Worm (Caenorhabditis elegans): ENCODE measurements around the gene C09B8.8.

C09B8.8 gene

DNA sequence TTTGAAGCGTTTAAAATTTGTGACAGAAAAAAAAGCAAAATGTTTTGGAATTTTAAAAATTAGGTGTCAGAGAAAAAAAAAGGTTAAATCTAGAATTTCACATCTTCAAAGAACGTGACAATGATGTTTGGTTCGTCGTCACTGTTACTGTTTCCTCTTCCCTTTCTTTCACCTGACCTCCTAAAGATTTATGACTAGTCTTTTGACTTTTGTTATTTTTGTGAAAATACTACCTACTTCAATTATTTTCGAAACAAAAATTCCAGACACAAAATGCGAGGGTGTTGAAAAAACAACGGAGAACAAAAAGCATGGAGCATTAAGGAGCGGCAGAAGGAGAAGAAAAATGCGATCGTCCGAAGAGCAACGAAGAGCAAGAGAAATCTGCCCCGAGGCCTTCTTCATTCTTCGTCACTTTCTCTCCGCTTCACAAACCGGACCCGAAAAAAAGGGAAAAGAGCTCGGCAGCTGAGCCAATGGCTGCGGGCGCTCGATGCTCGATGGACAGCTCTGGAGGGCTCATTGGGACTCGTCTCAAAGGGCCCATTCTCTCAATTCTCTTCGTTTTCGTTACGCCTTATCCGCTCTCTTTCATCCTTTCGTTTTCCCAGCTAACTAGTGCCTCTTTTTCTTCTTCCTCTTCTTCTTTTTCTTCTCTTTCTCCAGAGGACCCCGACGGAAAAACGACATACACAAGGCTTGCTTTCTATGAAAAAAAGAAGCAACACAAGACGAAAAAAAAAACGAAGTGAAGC is 38.9 kb upstream of the C09B8.8 start (continued):
- TF ChIP-seq skn-1 (tag; optimal IDR thresholded peaks at IDR 0.05) (no peak), php-3 (GFP tag; IDR thresholded peaks at IDR 0.05) (no peak), Y75B8A.6 (GFP tag; IDR thresholded peaks at IDR 0.05) (no peak), vab-7 (GFP tag; IDR thresholded peaks at IDR 0.05) (no peak), ztf-7 (tag; optimal IDR thresholded peaks at IDR 0.05) (no peak), tag-97 (GFP tag; IDR thresholded peaks at IDR 0.05) (no peak), ama-1 (optimal IDR thresholded peaks at IDR 0.05) (no peak), Y105C5A.15 (GFP tag; IDR thresholded peaks at IDR 0.05) (no peak), gei-8 (GFP tag; optimal IDR thresholded peaks at IDR 0.05) (no peak), pha-4 (GFP tag; IDR thresholded peaks at IDR 0.05) (peak; percentile 24; the same call in 1 of the 2 replicates), pha-4 (tag; optimal IDR thresholded peaks at IDR 0.05) (no peak), ceh-62 (tag; optimal IDR thresholded peaks at IDR 0.05) (no peak), ztf-11 (tag; optimal IDR thresholded peaks at IDR 0.05) (no peak), lin-1 (GFP tag; IDR thresholded peaks at IDR 0.05) (no peak), madf-5 (GFP tag; IDR thresholded peaks at IDR 0.05) (no peak), mdt-29 (GFP tag; IDR thresholded peaks at IDR 0.05) (no peak), F44E2.7 (GFP tag; IDR thresholded peaks at IDR 0.05) (no peak), aly-2 (tag; optimal IDR thresholded peaks at IDR 0.05) (no peak), spr-1 (tag; optimal IDR thresholded peaks at IDR 0.05) (no peak), hmg-1.1 (GFP tag; IDR thresholded peaks at IDR 0.05) (peak; percentile 39; the same call in 1 of the 2 replicates), nhr-41 (GFP tag; IDR thresholded peaks at IDR 0.05) (no peak), spr-3 (GFP tag; optimal IDR thresholded peaks at IDR 0.05) (no peak), nhr-111 (GFP tag; optimal IDR thresholded peaks at IDR 0.05) (no peak), daf-8 (GFP tag; IDR thresholded peaks at IDR 0.05) (no peak), ceh-32 (tag; optimal IDR thresholded peaks at IDR 0.05; ENCODE audit: poor library complexity) (no peak), snpc-1.2 (GFP tag; IDR thresholded peaks at IDR 0.05) (no peak), R02D3.7 (tag; optimal IDR thresholded peaks at IDR 0.05) (no peak)

DNA sequence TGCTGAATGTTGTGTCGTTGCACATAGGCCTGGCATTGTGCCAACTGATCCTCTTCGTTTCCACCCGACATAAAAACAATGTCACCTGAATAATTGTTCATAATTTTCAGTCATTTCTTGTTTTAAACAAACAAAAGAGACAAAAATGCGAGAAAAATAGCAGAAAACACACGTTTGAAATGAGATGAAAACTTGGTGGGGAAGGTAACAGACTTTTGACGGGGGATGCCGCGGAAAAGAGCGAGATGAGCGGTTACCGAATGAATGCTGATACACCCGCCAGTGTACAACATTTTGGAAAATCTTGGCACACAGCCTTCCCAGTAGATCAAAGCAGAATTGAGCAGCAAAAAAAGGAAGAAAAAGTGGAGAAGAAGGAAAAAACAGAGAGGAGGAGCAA is 37.5 kb upstream of the C09B8.8 start, which contains the start of gene kin-2:
Gene kin-2 (minus strand): TSS at position 101 of the 400 bp plus-strand sequence.
- TF ChIP-seq pha-4 (GFP tag; IDR thresholded peaks at IDR 0.05): no peak
- TF ChIP-seq pha-4 (tag; optimal IDR thresholded peaks at IDR 0.05): no peak
- TF ChIP-seq zfp-2 (tag; optimal IDR thresholded peaks at IDR 0.05): no peak

DNA sequence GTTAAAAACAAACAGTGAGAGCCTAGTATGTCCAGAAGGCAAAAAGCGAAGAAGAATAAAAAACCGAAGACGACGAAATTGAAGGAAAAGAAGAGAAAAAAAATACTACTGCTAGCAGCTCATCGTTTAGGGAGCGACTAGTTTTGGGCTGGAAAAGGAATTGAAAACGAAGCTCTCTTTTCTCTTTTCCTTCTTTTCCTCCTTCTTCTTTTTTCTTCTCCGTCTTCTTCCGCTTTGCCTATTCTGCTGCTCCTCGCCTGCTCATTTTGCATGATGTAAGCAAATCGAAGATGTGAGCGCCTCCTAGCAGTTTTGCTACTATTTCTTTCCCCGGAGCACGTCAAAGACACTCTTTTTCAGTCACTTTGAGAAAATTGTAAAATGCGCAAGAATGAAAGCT is 33.6 kb upstream of the C09B8.8 start:
- TF ChIP-seq aha-1 (tag): peak; percentile 88
- peak; percentile 25; the same call in 1 of the 2 replicates for TF ChIP-seq pha-4 (GFP tag; IDR thresholded peaks at IDR 0.05)
- TF ChIP-seq pha-4 (tag; optimal IDR thresholded peaks at IDR 0.05): no peak
- TF ChIP-seq aly-2 (tag; optimal IDR thresholded peaks at IDR 0.05): no peak
- TF ChIP-seq mxl-2 (GFP tag; conservative IDR thresholded peaks at IDR 0.05): no peak
- no peak for TF ChIP-seq attf-4 (tag; optimal IDR thresholded peaks at IDR 0.05)
- peak; percentile 63; the same call in 1 of the 2 replicates for TF ChIP-seq set-16 (GFP tag; IDR thresholded peaks at IDR 0.05)
- TF ChIP-seq hmg-1.1 (GFP tag; IDR thresholded peaks at IDR 0.05): 0 out of 2 replicates have a peak, but pooled peaks have one; percentile 33
- TF ChIP-seq dpl-1 (GFP tag; optimal IDR thresholded peaks at IDR 0.05): no peak
- TF ChIP-seq lsy-2 (tag; optimal IDR thresholded peaks at IDR 0.05): peak in 1 of 2 experiments; percentile 3

ce11 chrX:5982799-5983198 is 32.5 kb upstream of the C09B8.8 start:
- TF ChIP-seq hlh-11 (tag; optimal IDR thresholded peaks at IDR 0.05) (peak; percentile 50), D1046.2 (GFP tag; IDR thresholded peaks at IDR 0.05) (no peak), aha-1 (tag) (peak; percentile 34), egl-27 (tag; optimal IDR thresholded peaks at IDR 0.05) (no peak), mep-1 (tag; optimal IDR thresholded peaks at IDR 0.05) (peak; percentile 52), mes-2 (tag; optimal IDR thresholded peaks at IDR 0.05; ENCODE audit: poor library complexity, severe bottlenecking) (peak; percentile 25), hlh-30 (tag; optimal IDR thresholded peaks at IDR 0.05; ENCODE audit: insufficient read depth) (peak; percentile 63), unc-62 (GFP tag; optimal IDR thresholded peaks at IDR 0.05 in 1 of 2) (peak in 1 of 2 experiments; percentile 97), unc-62 (tag; optimal IDR thresholded peaks at IDR 0.05) (no peak), set-16 (GFP tag; IDR thresholded peaks at IDR 0.05) (peak; percentile 21; the same call in 1 of the 2 replicates), nhr-111 (GFP tag; optimal IDR thresholded peaks at IDR 0.05) (no peak), saeg-2 (GFP tag; IDR thresholded peaks at IDR 0.05) (0 out of 2 replicates have a peak, but pooled peaks have one; percentile 33), hmg-1.1 (GFP tag; IDR thresholded peaks at IDR 0.05) (peak; percentile 31; the same call in 1 of the 2 replicates), nhr-42 (GFP tag; IDR thresholded peaks at IDR 0.05) (no peak), lim-7 (GFP tag; IDR thresholded peaks at IDR 0.05) (no peak), skn-1 (tag; optimal IDR thresholded peaks at IDR 0.05) (no peak), mxl-2 (GFP tag; conservative IDR thresholded peaks at IDR 0.05) (no peak), lin-39 (tag; optimal IDR thresholded peaks at IDR 0.05) (peak; percentile 13)

Measured in whole organism, L4 larva.